In genomic region chr3L:2436754-2437335, dm6 we compare ENCODE assay signal across 2 fruit fly cellular contexts.
TF ChIP-seq lines count a peak whose summit lies in the region.

No protein-coding gene starts in this region.

- TF ChIP-seq CTCF in whole organism, embryonic (GFP tag; optimal IDR thresholded peaks at IDR 0.05; lab: Kevin White, UChicago): no peak

TF ChIP-seq in whole organism, embryonic, 481 proteins besides CTCF, POLR2A, EP300 and RAD21:
- no peak for TF ChIP-seq Doc3 (GFP tag; IDR thresholded peaks at IDR 0.05; lab: Robert Waterston, UW; ENCODE audit: partially characterized antibody)
- TF ChIP-seq grn (GFP tag; optimal IDR thresholded peaks at IDR 0.05; lab: Kevin White, UChicago): peak; percentile 55
- no peak for TF ChIP-seq Nf-YC (tag; optimal IDR thresholded peaks at IDR 0.05; lab: Kevin White, UChicago)
- no peak for TF ChIP-seq sqz (GFP tag; optimal IDR thresholded peaks at IDR 0.05; lab: Kevin White, UChicago)
- no peak for TF ChIP-seq zfh1 (GFP tag; IDR thresholded peaks at IDR 0.05; lab: Robert Waterston, UW)
- TF ChIP-seq CG33557 (GFP tag; optimal IDR thresholded peaks at IDR 0.05; lab: Kevin White, UChicago): no peak
- TF ChIP-seq CG8924 (tag; optimal IDR thresholded peaks at IDR 0.05; lab: Kevin White, UChicago): no peak
- TF ChIP-seq Sox102F (GFP tag; optimal IDR thresholded peaks at IDR 0.05; lab: Kevin White, UChicago): peak; percentile 4
- TF ChIP-seq ci (GFP tag; IDR thresholded peaks at IDR 0.05; lab: Robert Waterston, UW): no peak
- TF ChIP-seq maf-S (GFP tag; optimal IDR thresholded peaks at IDR 0.05; lab: Kevin White, UChicago): no peak
- TF ChIP-seq CG17912 (GFP tag; optimal IDR thresholded peaks at IDR 0.05; lab: Kevin White, UChicago): no peak
- no peak for TF ChIP-seq repo (GFP tag; optimal IDR thresholded peaks at IDR 0.05; lab: Kevin White, UChicago)
- no peak for TF ChIP-seq CG17612 (GFP tag; IDR thresholded peaks at IDR 0.05; lab: Robert Waterston, UW)
- TF ChIP-seq CG10366 (GFP tag; IDR thresholded peaks at IDR 0.05; lab: Robert Waterston, UW): no peak
- TF ChIP-seq onecut (GFP tag; IDR thresholded peaks at IDR 0.05; lab: Robert Waterston, UW): no peak
- no peak for TF ChIP-seq twi (tag; optimal IDR thresholded peaks at IDR 0.05; lab: Kevin White, UChicago)
- TF ChIP-seq Pdp1 (GFP tag; optimal IDR thresholded peaks at IDR 0.05; lab: Kevin White, UChicago): peak in 1 of 2 experiments; percentile 76
- TF ChIP-seq H2.0 (GFP tag; IDR thresholded peaks at IDR 0.05; lab: Robert Waterston, UW): no peak
- TF ChIP-seq Poxn (GFP tag; IDR thresholded peaks at IDR 0.05; lab: Robert Waterston, UW): no peak
- no peak for TF ChIP-seq Ravus (GFP tag; IDR thresholded peaks at IDR 0.05; lab: Robert Waterston, UW)
- no peak for TF ChIP-seq Abd-B (GFP tag; optimal IDR thresholded peaks at IDR 0.05; lab: Kevin White, UChicago)
- TF ChIP-seq oc (tag; optimal IDR thresholded peaks at IDR 0.05; lab: Kevin White, UChicago): peak; percentile 91
- no peak for TF ChIP-seq CG7928 (GFP tag; optimal IDR thresholded peaks at IDR 0.05; lab: Kevin White, UChicago)

TF ChIP-seq in whole organism, prepupa, 60 proteins besides CTCF, POLR2A, EP300 and RAD21:
- TF ChIP-seq Sox14 (GFP tag; optimal IDR thresholded peaks at IDR 0.05; lab: Kevin White, UChicago): no peak
- no peak for TF ChIP-seq svp (GFP tag; lab: Kevin White, UChicago)
- peak; percentile 11 for TF ChIP-seq Eip78C (GFP tag; lab: Kevin White, UChicago)
TF ChIP-seq in whole organism, prepupa: peak in this region for 1.

Comparison
In these comparisons a context has a peak if more than half of its experiments do, and no peak if none do; other contexts are left out.
1. Of the 7 proteins assayed by ChIP-seq in both whole organism, embryonic and whole organism, prepupa: peak only in whole organism, embryonic: Sox102F; only in whole organism, prepupa: none; in both: none; in neither: 6.